Worm (Caenorhabditis elegans): ENCODE measurements around the gene F52G3.5.

DNA sequence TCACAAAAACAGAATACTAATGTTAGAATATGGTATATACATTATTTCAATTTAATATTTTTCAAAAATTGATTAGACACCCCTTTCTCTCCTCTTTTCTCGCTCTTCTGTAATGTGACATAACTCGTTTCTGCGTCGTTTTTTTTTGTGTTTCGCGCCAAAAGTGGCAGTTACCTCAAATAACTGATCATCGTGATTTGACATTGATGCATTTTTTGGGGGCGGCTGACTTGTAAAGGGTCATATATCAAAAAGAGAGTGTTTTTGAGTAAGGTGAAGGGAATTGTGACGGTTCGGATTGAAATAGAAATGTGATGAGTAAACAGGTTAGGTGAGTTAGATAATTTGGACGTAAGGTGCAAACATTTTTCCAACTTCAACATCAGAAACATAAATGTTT lies 22.1 kb upstream of the F52G3.5 start:
- TF ChIP-seq pes-1 (GFP tag; IDR thresholded peaks at IDR 0.05) (no peak), scrt-1 (GFP tag; IDR thresholded peaks at IDR 0.05) (no peak), ceh-13 (GFP tag; optimal IDR thresholded peaks at IDR 0.05) (no peak), ama-1 (optimal IDR thresholded peaks at IDR 0.05) (no peak), hmg-4 (GFP tag; optimal IDR thresholded peaks at IDR 0.05) (no peak), hmbx-1 (tag; optimal IDR thresholded peaks at IDR 0.05) (no peak), ceh-36 (tag; optimal IDR thresholded peaks at IDR 0.05) (no peak), sea-1 (GFP tag; conservative IDR thresholded peaks at IDR 0.05) (no peak)

Measured in whole organism, early embryonic.